Worm (Caenorhabditis elegans) whole organism, L4 larva: ENCODE data around the gene pho-8.

ENCODE experiments used
- ama-1 ChIP-seq: fragments of 150-350 bp; optimal IDR thresholded peaks from 2 replicates; lab custom pipeline; 2014; ENCODE audit warnings: inconsistent platforms, mixed read lengths
- hmg-1.1 ChIP-seq: fragments of 200-800 bp; sonication (Bioruptor generic); IDR thresholded peaks from 2 replicates; pipeline ENCODE4 v1.3.6; 2022; ENCODE audit warnings: missing genetic modification reagents, missing genetic modification characterization, missing compliant biosample characterization
- lin-38 ChIP-seq: fragments of 200-800 bp; sonication (Bioruptor generic); IDR thresholded peaks from 2 replicates; pipeline ENCODE4 v1.3.6; 2022; ENCODE audit warnings: missing genetic modification reagents, missing genetic modification characterization, missing compliant biosample characterization

DNA sequence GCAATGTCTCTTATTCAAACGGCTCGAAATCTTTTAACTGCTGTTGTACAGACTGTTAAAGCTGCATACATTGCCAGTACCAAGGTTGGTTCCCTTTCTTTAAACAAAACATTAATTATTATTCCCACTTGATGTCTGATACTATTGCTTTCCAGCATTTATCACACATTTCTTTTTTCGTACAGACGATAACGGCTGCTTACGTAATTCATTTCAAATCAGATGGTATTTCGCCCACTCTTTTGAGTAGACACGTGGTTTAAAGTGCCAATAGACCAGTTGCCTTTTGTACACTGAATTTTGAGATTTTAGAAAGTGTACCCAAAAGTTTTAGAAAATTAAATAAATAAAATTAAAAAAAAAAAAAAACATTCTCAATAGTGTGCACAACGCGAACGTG is 16.0 kb downstream of the pho-8 start:
- TF ChIP-seq hmg-1.1 (no peak), lin-38 (no peak), ama-1 (no peak)
